Worm (Caenorhabditis elegans): Measurements from ENCODE around the gene srh-68.

srh-68 gene

DNA sequence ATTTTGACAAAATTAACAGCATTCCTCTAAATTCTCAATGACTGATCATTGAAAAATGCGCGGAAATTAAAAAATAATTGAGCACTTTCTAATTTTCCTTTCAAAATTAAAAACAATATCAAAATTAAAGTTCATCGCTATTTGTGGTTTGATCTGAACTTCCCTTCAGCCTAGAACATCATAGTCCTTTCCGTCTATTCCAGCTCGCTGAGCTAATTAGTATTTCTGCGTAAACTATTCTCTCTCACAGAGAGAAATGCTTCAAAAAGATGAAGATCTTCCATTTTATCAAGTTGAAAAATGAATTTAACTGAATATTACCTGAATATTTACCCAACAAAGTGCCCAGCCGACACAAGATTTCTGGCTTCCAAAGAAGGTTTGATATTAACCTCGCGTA, at the start of gene srh-68:
TSS of gene srh-68 (plus strand) at position 301 of the 400 bp plus-strand sequence.
- TF ChIP-seq nhr-43 (tag; optimal IDR thresholded peaks at IDR 0.05; ENCODE audit: poor library complexity, severe bottlenecking) (no peak), nhr-12 (tag; optimal IDR thresholded peaks at IDR 0.05) (no peak), mml-1 (tag; optimal IDR thresholded peaks at IDR 0.05) (no peak), jun-1 (tag; optimal IDR thresholded peaks at IDR 0.05) (no peak), zag-1 (tag; optimal IDR thresholded peaks at IDR 0.05) (no peak), nhr-67 (tag; optimal IDR thresholded peaks at IDR 0.05) (no peak), ama-1 (optimal IDR thresholded peaks at IDR 0.05) (no peak), tbx-2 (tag; optimal IDR thresholded peaks at IDR 0.05) (no peak), fkh-10 (GFP tag; optimal IDR thresholded peaks at IDR 0.05) (no peak), mdl-1 (tag; optimal IDR thresholded peaks at IDR 0.05) (no peak), unc-39 (tag; optimal IDR thresholded peaks at IDR 0.05) (no peak), ztf-11 (tag; optimal IDR thresholded peaks at IDR 0.05) (no peak), nhr-25 (tag; optimal IDR thresholded peaks at IDR 0.05) (no peak), lin-39 (tag; optimal IDR thresholded peaks at IDR 0.05) (no peak), aly-2 (tag; optimal IDR thresholded peaks at IDR 0.05) (no peak), nhr-76 (tag; optimal IDR thresholded peaks at IDR 0.05) (no peak), ceh-9 (tag; optimal IDR thresholded peaks at IDR 0.05) (no peak), ceh-28 (tag; optimal IDR thresholded peaks at IDR 0.05) (no peak)

- TF ChIP-seq tbx-2 (tag; optimal IDR thresholded peaks at IDR 0.05), result peak; percentile 6
- TF ChIP-seq lin-15B (tag; optimal IDR thresholded peaks at IDR 0.05), result peak; percentile 92
- TF ChIP-seq ceh-82 (tag; optimal IDR thresholded peaks at IDR 0.05), result peak; percentile 44
- TF ChIP-seq fos-1 (tag; optimal IDR thresholded peaks at IDR 0.05), result no peak
- no peak for TF ChIP-seq fkh-2 (tag; optimal IDR thresholded peaks at IDR 0.05)
- no peak for TF ChIP-seq nhr-25 (tag; optimal IDR thresholded peaks at IDR 0.05)
- peak; percentile 49 for TF ChIP-seq lin-39 (tag; optimal IDR thresholded peaks at IDR 0.05)
- peak; percentile 87 for TF ChIP-seq pha-4 (tag; optimal IDR thresholded peaks at IDR 0.05)
- no peak for TF ChIP-seq ZK546.5 (tag; optimal IDR thresholded peaks at IDR 0.05)
- peak; percentile 90 for TF ChIP-seq nfya-1 (tag; optimal IDR thresholded peaks at IDR 0.05; ENCODE audit: insufficient read depth)
- peak; percentile 52 for TF ChIP-seq jun-1 (tag; optimal IDR thresholded peaks at IDR 0.05)
- no peak for TF ChIP-seq egl-27 (tag; optimal IDR thresholded peaks at IDR 0.05)
- peak; percentile 53 for TF ChIP-seq pqm-1 (tag; optimal IDR thresholded peaks at IDR 0.05)
- peak; percentile 69 for TF ChIP-seq snpc-4 (tag; optimal IDR thresholded peaks at IDR 0.05)
- TF ChIP-seq nhr-77 (tag; optimal IDR thresholded peaks at IDR 0.05), result no peak
- no peak for TF ChIP-seq elt-2 (tag; optimal IDR thresholded peaks at IDR 0.05)
- no peak for TF ChIP-seq unc-62 (GFP tag; optimal IDR thresholded peaks at IDR 0.05)
- peak; percentile 52 for TF ChIP-seq egl-5 (tag; optimal IDR thresholded peaks at IDR 0.05)
- TF ChIP-seq nhr-23 (tag; optimal IDR thresholded peaks at IDR 0.05), result peak; percentile 91
- TF ChIP-seq hmg-11 (tag; optimal IDR thresholded peaks at IDR 0.05), result peak; percentile 22
- no peak for TF ChIP-seq ztf-4 (tag; optimal IDR thresholded peaks at IDR 0.05)
- TF ChIP-seq elt-3 (tag; optimal IDR thresholded peaks at IDR 0.05), result no peak
- TF ChIP-seq R02D3.7 (tag; optimal IDR thresholded peaks at IDR 0.05), result peak; percentile 72
- TF ChIP-seq ceh-28 (tag; optimal IDR thresholded peaks at IDR 0.05), result peak; percentile 52
- peak; percentile 33 for TF ChIP-seq fkh-10 (GFP tag; optimal IDR thresholded peaks at IDR 0.05)
- peak; percentile 52 for TF ChIP-seq skn-1 (tag; optimal IDR thresholded peaks at IDR 0.05)
- TF ChIP-seq nhr-237 (tag; optimal IDR thresholded peaks at IDR 0.05), result no peak
- TF ChIP-seq nhr-43 (tag; optimal IDR thresholded peaks at IDR 0.05; ENCODE audit: poor library complexity, severe bottlenecking), result no peak
- TF ChIP-seq zag-1 (tag; optimal IDR thresholded peaks at IDR 0.05), result no peak
- no peak for TF ChIP-seq elt-1 (tag; optimal IDR thresholded peaks at IDR 0.05)
Observed at ce11 chrII:12459422-12459821, 47.7 kb upstream of the srh-68 start, which contains the start of gene tag-281. Gene tag-281 (plus strand): TSS chrII:12459761.

DNA sequence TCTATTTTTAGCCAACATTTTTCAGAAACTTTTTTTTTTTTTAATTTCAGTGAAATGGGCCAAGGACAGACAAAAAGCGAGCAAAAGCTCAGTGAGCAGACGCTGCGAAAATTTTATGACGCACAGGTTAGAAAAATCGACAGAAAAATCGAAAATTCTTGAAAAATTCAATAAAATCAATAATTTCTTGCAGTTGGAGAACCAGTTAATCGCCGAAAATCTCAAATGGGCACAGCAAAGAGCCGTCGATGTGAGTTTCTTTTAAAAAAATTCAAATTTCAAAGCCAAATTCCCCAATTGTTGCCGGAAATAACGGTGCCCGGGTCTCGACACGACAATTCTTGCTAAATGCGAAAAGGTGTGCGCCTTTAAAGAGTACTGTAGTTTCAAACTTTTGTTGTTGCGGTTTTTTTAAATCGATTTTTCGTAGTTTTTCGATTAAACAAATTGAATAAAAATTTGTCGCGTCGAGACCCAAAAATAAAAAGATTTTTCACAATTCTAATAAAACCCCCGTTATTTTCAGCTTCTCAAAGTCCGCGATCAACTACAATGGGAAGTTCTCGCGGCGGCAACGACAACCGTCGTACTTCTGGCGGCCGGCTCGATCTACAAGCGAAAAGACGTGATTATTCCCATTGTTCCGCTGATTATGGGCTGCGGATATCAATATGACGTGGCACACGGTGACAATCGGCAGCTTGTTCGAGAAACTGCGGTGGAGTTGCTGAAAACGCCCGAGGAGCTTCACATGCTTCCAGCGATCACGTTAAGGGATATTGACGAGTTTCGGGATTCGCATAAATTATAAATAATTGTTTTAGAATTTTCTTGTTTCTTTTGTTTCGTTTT, 46.3 kb upstream of the srh-68 start, which contains the start of gene tag-280:
TSS of gene tag-280 (plus strand) at position 51 of the 852 bp plus-strand sequence.
- no peak for TF ChIP-seq sea-2 (GFP tag; optimal IDR thresholded peaks at IDR 0.05)
- no peak for TF ChIP-seq zag-1 (tag; optimal IDR thresholded peaks at IDR 0.05)
